Worm (Caenorhabditis elegans) whole organism, L1 larva: Measurements from ENCODE around the gene ostf-4.

Experiments
- C04F5.9 ChIP-seq: sonication (generic microtip); optimal IDR thresholded peaks from 2 replicates; lab custom pipeline; 2016; ENCODE audit warnings: missing genetic modification characterization, missing compliant biosample characterization
- C34B4.2 ChIP-seq: sonication (generic microtip); optimal IDR thresholded peaks from 2 replicates; lab custom pipeline; 2017; ENCODE audit warnings: mild to moderate bottlenecking, missing genetic modification characterization, missing compliant biosample characterization
- alr-1 ChIP-seq: fragments of 200-800 bp; sonication (Bioruptor generic); optimal IDR thresholded peaks from 2 replicates; lab custom pipeline; 2018; ENCODE audit warnings: borderline replicate concordance, mild to moderate bottlenecking, missing genetic modification characterization, missing compliant biosample characterization
- ceh-8 ChIP-seq: fragments of 200-800 bp; sonication (Bioruptor generic); optimal IDR thresholded peaks from 2 replicates; lab custom pipeline; 2018; ENCODE audit warnings: mild to moderate bottlenecking, missing genetic modification characterization, moderate library complexity, missing compliant biosample characterization
- ceh-90 ChIP-seq: sonication (generic microtip); optimal IDR thresholded peaks from 2 replicates; lab custom pipeline; 2016; ENCODE audit warnings: missing genetic modification characterization, missing compliant biosample characterization
- ces-1 ChIP-seq: fragments of 150-350 bp; optimal IDR thresholded peaks from 2 replicates; lab custom pipeline; 2014; ENCODE audit warnings: missing biosample characterization, missing genetic modification reagents, missing genetic modification characterization
- dsc-1 ChIP-seq: sonication (generic microtip); optimal IDR thresholded peaks from 2 replicates; lab custom pipeline; 2016; ENCODE audit warnings: mild to moderate bottlenecking, missing genetic modification characterization, missing compliant biosample characterization
- efl-1 ChIP-seq, 4 experiments: fragments of 150-350 bp; optimal IDR thresholded peaks in 3 of 4; peaks in 1 of 4; 1 replicate in 1 of 4; 2 replicates in 3 of 4; lab custom pipeline; 2014; ENCODE audit warnings: missing biosample characterization in 2 of 4, missing genetic modification characterization in 2 of 4, missing genetic modification reagents in 2 of 4
- elt-3 ChIP-seq, 6 experiments: fragments of 150-350 bp in 1 of 6; sonication (generic microtip); optimal IDR thresholded peaks; 2 replicates each; lab custom pipeline; 2017 to 2018; ENCODE audit warnings: missing biosample characterization in 6 of 6, missing genetic modification characterization in 6 of 6, inconsistent platforms in 1 of 6
- fkh-4 ChIP-seq: sonication (generic microtip); optimal IDR thresholded peaks from 2 replicates; lab custom pipeline; 2016; ENCODE audit warnings: missing compliant biosample characterization, missing genetic modification characterization, borderline replicate concordance
- grh-1 ChIP-seq: fragments of 200-800 bp; sonication (Bioruptor generic); IDR thresholded peaks from 2 replicates; pipeline ENCODE4 v1.3.6; 2022; ENCODE audit warnings: missing genetic modification reagents, missing genetic modification characterization, missing compliant biosample characterization
- hlh-17 ChIP-seq: fragments of 200-800 bp; sonication (Bioruptor generic); optimal IDR thresholded peaks from 2 replicates; lab custom pipeline; 2018; ENCODE audit warnings: missing genetic modification characterization, mild to moderate bottlenecking, missing compliant biosample characterization, moderate library complexity, borderline replicate concordance
- hlh-4 ChIP-seq: sonication (generic microtip); optimal IDR thresholded peaks from 2 replicates; lab custom pipeline; 2016; ENCODE audit warnings: mild to moderate bottlenecking, missing genetic modification characterization, missing compliant biosample characterization
- irx-1 ChIP-seq: sonication (generic microtip); optimal IDR thresholded peaks from 2 replicates; lab custom pipeline; 2016; ENCODE audit warnings: missing genetic modification characterization, missing compliant biosample characterization
- isw-1 ChIP-seq: fragments of 200-800 bp; sonication (Bioruptor generic); IDR thresholded peaks from 2 replicates; pipeline ENCODE4 v1.3.6; 2022; ENCODE audit warnings: missing genetic modification characterization, missing compliant biosample characterization
- jun-1 ChIP-seq: fragments of 150-350 bp; optimal IDR thresholded peaks from 2 replicates; lab custom pipeline; 2014; ENCODE audit warnings: missing biosample characterization, missing genetic modification reagents, missing genetic modification characterization
- lin-13 ChIP-seq: fragments of 150-350 bp; optimal IDR thresholded peaks from 2 replicates; lab custom pipeline; 2014; ENCODE audit warnings: missing biosample characterization, missing genetic modification reagents, missing genetic modification characterization
- lir-3 ChIP-seq: sonication (generic microtip); optimal IDR thresholded peaks from 2 replicates; lab custom pipeline; 2016; ENCODE audit warnings: mild to moderate bottlenecking, missing genetic modification characterization, moderate library complexity, missing compliant biosample characterization; ENCODE audit not compliant: poor library complexity
- mdl-1 ChIP-seq, 2 experiments: fragments of 150-350 bp; optimal IDR thresholded peaks; 2 replicates each; lab custom pipeline; 2014 to 2017; ENCODE audit warnings: missing biosample characterization in 2 of 2, missing genetic modification characterization in 2 of 2, inconsistent platforms in 1 of 2
- nhr-11 ChIP-seq: fragments of 150-350 bp; optimal IDR thresholded peaks from 2 replicates; lab custom pipeline; 2014; ENCODE audit warnings: missing biosample characterization, missing genetic modification characterization
- nhr-12 ChIP-seq: sonication (generic microtip); optimal IDR thresholded peaks from 2 replicates; lab custom pipeline; 2017; ENCODE audit warnings: missing biosample characterization, missing genetic modification characterization
- nhr-20 ChIP-seq: sonication (generic microtip); optimal IDR thresholded peaks from 2 replicates; lab custom pipeline; 2016; ENCODE audit warnings: mild to moderate bottlenecking, missing genetic modification characterization, missing compliant biosample characterization
- nhr-237 ChIP-seq: fragments of 150-350 bp; optimal IDR thresholded peaks from 2 replicates; lab custom pipeline; 2014; ENCODE audit warnings: missing biosample characterization, missing genetic modification characterization
- nhr-47 ChIP-seq: sonication (generic microtip); optimal IDR thresholded peaks from 2 replicates; lab custom pipeline; 2016; ENCODE audit warnings: mild to moderate bottlenecking, missing genetic modification characterization, moderate library complexity, missing compliant biosample characterization
- nhr-71 ChIP-seq: sonication (generic microtip); optimal IDR thresholded peaks from 2 replicates; lab custom pipeline; 2016; ENCODE audit warnings: mild to moderate bottlenecking, missing genetic modification characterization, moderate library complexity, missing compliant biosample characterization
- nhr-76 ChIP-seq: sonication (generic microtip); optimal IDR thresholded peaks from 2 replicates; lab custom pipeline; 2017; ENCODE audit warnings: missing biosample characterization, missing genetic modification characterization
- nhr-77 ChIP-seq: fragments of 150-350 bp; optimal IDR thresholded peaks from 2 replicates; lab custom pipeline; 2014; ENCODE audit warnings: missing biosample characterization, missing genetic modification characterization
- nhr-85 ChIP-seq: sonication (generic microtip); peaks from one replicate; lab custom pipeline; 2016; ENCODE audit warnings: missing genetic modification characterization, inconsistent platforms, missing compliant biosample characterization
- nhr-90 ChIP-seq: sonication (generic microtip); optimal IDR thresholded peaks from 2 replicates; lab custom pipeline; 2016; ENCODE audit warnings: mild to moderate bottlenecking, missing genetic modification characterization, missing compliant biosample characterization; ENCODE audit not compliant: poor library complexity
- pag-3 ChIP-seq: sonication (generic microtip); optimal IDR thresholded peaks from 2 replicates; lab custom pipeline; 2017; ENCODE audit warnings: missing genetic modification characterization, mild to moderate bottlenecking, missing compliant biosample characterization, antibody characterized with exemption, borderline replicate concordance; ENCODE audit not compliant: insufficient read depth
- pqm-1 ChIP-seq: sonication (generic microtip); optimal IDR thresholded peaks from 3 replicates; lab custom pipeline; 2017; ENCODE audit warnings: missing biosample characterization, missing genetic modification characterization
- rnt-1 ChIP-seq: sonication (generic microtip); optimal IDR thresholded peaks from 2 replicates; lab custom pipeline; 2016; ENCODE audit warnings: mild to moderate bottlenecking, missing genetic modification characterization, moderate library complexity, missing compliant biosample characterization
- snu-23 ChIP-seq: sonication (generic microtip); optimal IDR thresholded peaks from 2 replicates; lab custom pipeline; 2016; ENCODE audit warnings: missing genetic modification characterization, missing compliant biosample characterization
- tlp-1 ChIP-seq: fragments of 150-350 bp; optimal IDR thresholded peaks from 2 replicates; lab custom pipeline; 2014; ENCODE audit warnings: missing biosample characterization, missing genetic modification characterization
- unc-130 ChIP-seq: fragments of 150-350 bp; optimal IDR thresholded peaks from 2 replicates; lab custom pipeline; 2017; ENCODE audit warnings: missing biosample characterization, missing genetic modification characterization, inconsistent platforms
- unc-86 ChIP-seq: sonication (generic microtip); optimal IDR thresholded peaks from 2 replicates; lab custom pipeline; 2016; ENCODE audit warnings: missing genetic modification characterization, missing compliant biosample characterization
- unc-98 ChIP-seq: fragments of 200-800 bp; sonication (Bioruptor generic); IDR thresholded peaks from 2 replicates; pipeline ENCODE4 v1.3.6; 2022; ENCODE audit warnings: missing genetic modification characterization, missing compliant biosample characterization
- xbp-1 ChIP-seq: sonication (generic microtip); optimal IDR thresholded peaks from 2 replicates; lab custom pipeline; 2016; ENCODE audit warnings: missing genetic modification characterization, missing compliant biosample characterization
- ztf-4 ChIP-seq: fragments of 150-350 bp; optimal IDR thresholded peaks from 2 replicates; lab custom pipeline; 2014; ENCODE audit warnings: missing biosample characterization, missing genetic modification characterization

ostf-4 gene

DNA sequence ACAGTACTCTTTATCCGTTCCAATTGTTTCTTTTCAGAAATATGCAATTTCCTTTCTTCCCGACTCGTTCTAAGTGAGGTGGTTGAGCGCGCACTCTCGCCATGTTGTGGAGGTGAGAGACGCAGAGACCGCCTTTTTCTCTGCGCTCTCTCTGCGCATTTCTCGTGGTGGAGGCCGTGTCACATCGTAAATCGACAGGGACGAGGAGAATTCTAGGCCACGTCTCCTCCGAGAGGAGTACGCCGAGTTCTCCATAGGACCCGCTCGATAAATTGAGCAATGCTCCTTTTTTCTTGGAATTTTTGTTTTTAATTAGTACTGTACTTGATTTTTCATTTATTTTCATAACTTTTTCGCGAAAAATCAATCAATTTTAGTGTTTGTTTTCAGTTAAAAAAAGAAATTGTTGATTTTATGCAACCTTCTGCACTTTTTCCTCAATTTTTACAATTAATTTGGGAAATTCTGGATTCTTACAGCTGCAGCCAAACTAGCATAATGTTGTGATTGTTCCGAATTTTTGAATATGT is 47.5 kb downstream of the ostf-4 start, which contains the start of gene cnk-1 (continued):
- TF ChIP-seq unc-86 (tag; lab: Kevin White, UChicago) (peak; percentile 87), irx-1 (tag; lab: Kevin White, UChicago) (peak; percentile 86), elt-3 (tag; optimal IDR thresholded peaks at IDR 0.05; lab: Kevin White, UChicago) (no peak), nhr-77 (tag; lab: Kevin White, UChicago) (peak; percentile 50), alr-1 (tag; lab: Kevin White, UChicago) (no peak), pag-3 (tag; lab: Kevin White, UChicago) (no peak), xbp-1 (peak; percentile 80), fkh-4 (tag; lab: Kevin White, UChicago) (peak; percentile 93), ceh-90 (tag; lab: Kevin White, UChicago) (peak; percentile 85), hlh-4 (tag; lab: Kevin White, UChicago) (no peak), C04F5.9 (tag; lab: Kevin White, UChicago) (peak; percentile 76), jun-1 (tag; lab: Kevin White, UChicago) (peak; percentile 9), nhr-71 (peak; percentile 93), unc-130 (no peak), snu-23 (GFP tag; lab: Kevin White, UChicago) (peak; percentile 88), dsc-1 (tag; lab: Kevin White, UChicago) (peak; percentile 87), tlp-1 (tag; lab: Kevin White, UChicago) (no peak), nhr-76 (no peak), nhr-11 (tag; lab: Kevin White, UChicago) (no peak), grh-1 (peak; percentile 96), ceh-8 (peak; percentile 57), nhr-85 (tag; lab: Kevin White, UChicago) (peak; percentile 90), ces-1 (GFP tag; lab: Kevin White, UChicago) (no peak), hlh-17 (GFP tag; lab: Kevin White, UChicago) (no peak), ztf-4 (no peak), nhr-237 (tag; lab: Kevin White, UChicago) (no peak), nhr-90 (tag; lab: Kevin White, UChicago) (peak; percentile 93), nhr-12 (tag; lab: Kevin White, UChicago) (no peak), C34B4.2 (peak; percentile 20), nhr-47 (tag; lab: Kevin White, UChicago) (peak; percentile 96), isw-1 (GFP tag; lab: Robert Waterston, UW) (peak; percentile 98), nhr-20 (tag; lab: Kevin White, UChicago) (peak; percentile 77), rnt-1 (tag; lab: Kevin White, UChicago) (peak; percentile 99), unc-98 (GFP tag; lab: Robert Waterston, UW) (peak; percentile 99), lir-3 (tag; lab: Kevin White, UChicago) (peak; percentile 93), mdl-1 (tag; optimal IDR thresholded peaks at IDR 0.05; lab: Kevin White, UChicago) (no peak), efl-1 (optimal IDR thresholded peaks at IDR 0.05; lab: Kevin White, UChicago) (peak; percentile 78 to 81), efl-1 (GFP tag; optimal IDR thresholded peaks at IDR 0.05 in 1 of 2; lab: Kevin White, UChicago) (peak; percentile 67 to 97), pqm-1 (no peak), lin-13 (GFP tag; lab: Kevin White, UChicago) (peak; percentile 34)
